Worm (Caenorhabditis elegans) whole organism, L4/young adult: ENCODE data around the gene F10E7.6.

Experiments
- dao-5 ChIP-seq: sonication (generic microtip); optimal IDR thresholded peaks from 2 replicates; lab custom pipeline; 2016; ENCODE audit warnings: missing genotype, missing genetic modification characterization, moderate library complexity, missing compliant biosample characterization
- him-1 ChIP-seq: sonication (generic microtip); optimal IDR thresholded peaks from 2 replicates; lab custom pipeline; 2016; ENCODE audit warnings: missing genotype, missing genetic modification reagents, missing genetic modification characterization, missing compliant biosample characterization

DNA sequence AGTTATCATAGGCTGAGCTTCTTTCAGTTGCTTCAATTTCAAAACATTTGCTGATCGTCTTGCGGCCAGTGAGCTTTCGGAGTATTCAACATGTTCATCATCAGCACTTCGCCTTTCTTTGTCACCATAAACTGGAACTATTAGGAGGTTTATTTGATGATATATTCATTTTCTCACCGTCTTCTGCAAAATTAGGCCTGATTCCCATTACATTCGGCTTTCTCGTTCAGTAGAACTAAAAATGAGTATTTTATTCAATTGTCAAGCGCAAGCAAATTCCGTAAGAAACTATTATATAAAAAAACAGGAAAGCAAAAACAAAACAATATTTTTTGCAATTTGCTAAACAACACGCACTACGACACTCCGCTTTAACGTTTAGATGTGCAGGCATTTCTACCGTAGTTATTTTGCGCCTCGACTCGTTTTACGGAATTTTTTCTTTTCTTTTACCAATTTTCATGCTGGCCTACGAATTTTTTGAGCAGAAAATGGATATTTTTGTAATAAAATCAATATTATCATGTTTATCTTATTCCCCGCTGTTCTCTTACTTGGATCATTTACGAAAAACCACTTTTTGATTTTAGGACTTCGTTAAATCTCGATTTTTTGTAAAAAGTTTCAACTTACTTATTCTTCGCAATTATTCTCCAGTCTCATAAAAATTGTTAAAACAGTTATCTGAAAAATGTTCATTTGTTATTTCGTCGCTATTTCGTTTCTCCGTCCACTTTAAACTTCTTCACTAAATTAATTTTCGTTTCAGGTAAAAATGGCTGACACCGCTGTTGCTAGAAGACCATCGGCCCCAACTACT is 7.9 kb upstream of the F10E7.6 start, which contains the start of the genes farl-11 and rpl-33:
- TF ChIP-seq dao-5 (tag; lab: Kevin White, UChicago) (no peak), him-1 (peak; percentile 37)
